Worm (Caenorhabditis elegans) whole organism, midembryonic: ENCODE results near the gene taco-1.

Experiments
- T22C8.4 ChIP-seq: fragments of 200-800 bp; sonication (Bioruptor generic); IDR thresholded peaks from 2 replicates; pipeline ENCODE4 v1.3.6; 2022; ENCODE audit warnings: missing genetic modification characterization, missing compliant biosample characterization
- flt-1 ChIP-seq: fragments of 200-800 bp; sonication (Bioruptor generic); IDR thresholded peaks from 2 replicates; pipeline ENCODE4 v1.3.6; 2022; ENCODE audit warnings: missing genetic modification characterization, missing compliant biosample characterization
- ref-1 ChIP-seq: fragments of 200-800 bp; sonication (Bioruptor generic); conservative IDR thresholded peaks from 2 replicates; pipeline ENCODE4 v1.3.6; 2022; ENCODE audit warnings: missing genetic modification reagents, missing genetic modification characterization, missing compliant biosample characterization
- tab-1 ChIP-seq: fragments of 200-800 bp; sonication (Bioruptor generic); IDR thresholded peaks from 2 replicates; pipeline ENCODE4 v1.3.6; 2022; ENCODE audit warnings: missing genetic modification characterization, missing compliant biosample characterization
- ztf-29 ChIP-seq: fragments of 200-800 bp; sonication (Bioruptor generic); IDR thresholded peaks from 2 replicates; pipeline ENCODE4 v1.3.6; 2022; ENCODE audit warnings: missing genetic modification reagents, missing genetic modification characterization, missing compliant biosample characterization

DNA sequence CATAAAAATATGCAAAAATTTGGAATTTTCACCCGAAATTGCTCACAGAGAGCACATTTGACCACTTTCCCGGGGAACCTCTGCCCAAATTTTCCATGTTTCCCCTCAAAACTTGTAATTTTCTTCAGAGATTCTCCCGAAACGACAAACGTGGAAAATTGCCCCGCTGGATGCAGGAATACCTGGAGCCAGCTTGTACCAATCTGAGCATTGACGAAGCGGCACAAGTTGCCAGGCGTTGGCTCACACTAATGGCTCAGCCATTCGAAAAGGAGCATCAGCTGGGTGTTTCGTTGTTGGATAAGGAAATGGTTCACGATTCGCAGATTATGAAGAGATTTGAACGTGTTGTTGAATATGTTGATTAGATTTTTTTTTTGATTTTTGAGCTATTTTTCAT is 1.4 kb upstream of the taco-1 start:
- no peak for TF ChIP-seq ref-1 (GFP tag; lab: Robert Waterston, UW)
- TF ChIP-seq tab-1: no peak
- no peak for TF ChIP-seq flt-1 (GFP tag; lab: Robert Waterston, UW)
- no peak for TF ChIP-seq ztf-29 (GFP tag; lab: Robert Waterston, UW)
- TF ChIP-seq T22C8.4 (GFP tag; lab: Robert Waterston, UW): no peak
